Worm (Caenorhabditis elegans) whole organism, late embryonic: ENCODE measurements around the gene F16G10.13.

Experiments
- ama-1 ChIP-seq: fragments of 150-350 bp; optimal IDR thresholded peaks from 2 replicates; lab custom pipeline; 2014
- ceh-14 ChIP-seq: sonication (generic microtip); optimal IDR thresholded peaks from 2 replicates; lab custom pipeline; 2016; ENCODE audit warnings: missing genotype, missing genetic modification characterization, missing compliant biosample characterization
- ceh-48 ChIP-seq: sonication (generic microtip); optimal IDR thresholded peaks from 2 replicates; lab custom pipeline; 2016; ENCODE audit warnings: missing genetic modification characterization, inconsistent platforms, missing compliant biosample characterization
- ets-4 ChIP-seq: sonication (generic microtip); optimal IDR thresholded peaks from 2 replicates; lab custom pipeline; 2016; ENCODE audit warnings: missing genetic modification characterization, missing compliant biosample characterization
- hlh-15 ChIP-seq: sonication (generic microtip); optimal IDR thresholded peaks from 2 replicates; lab custom pipeline; 2016; ENCODE audit warnings: missing genetic modification characterization, missing compliant biosample characterization
- hlh-30 ChIP-seq: sonication (generic microtip); optimal IDR thresholded peaks from 2 replicates; lab custom pipeline; 2017; ENCODE audit warnings: antibody characterized with exemption, missing genetic modification characterization, missing compliant biosample characterization; ENCODE audit not compliant: insufficient read depth
- nhr-11 ChIP-seq: fragments of 150-350 bp; optimal IDR thresholded peaks from 2 replicates; lab custom pipeline; 2014; ENCODE audit warnings: missing biosample characterization, missing genetic modification characterization
- pag-3 ChIP-seq: sonication (generic microtip); optimal IDR thresholded peaks from 2 replicates; lab custom pipeline; 2016; ENCODE audit warnings: missing compliant biosample characterization, missing genetic modification characterization, borderline replicate concordance
- unc-86 ChIP-seq: sonication (generic microtip); optimal IDR thresholded peaks from 2 replicates; lab custom pipeline; 2016; ENCODE audit warnings: missing genetic modification characterization, missing compliant biosample characterization
- zip-5 ChIP-seq: sonication (generic microtip); optimal IDR thresholded peaks from 2 replicates; lab custom pipeline; 2016; ENCODE audit warnings: missing genetic modification characterization, missing compliant biosample characterization

ce11 chrII:2372090-2372489, 23.7 kb downstream of the F16G10.13 start, which contains the start of gene F16G10.3:
- no peak for TF ChIP-seq nhr-11 (tag; lab: Kevin White, UChicago)
- no peak for TF ChIP-seq ceh-14 (tag; lab: Kevin White, UChicago)
- no peak for TF ChIP-seq unc-86 (tag; lab: Kevin White, UChicago)
- no peak for TF ChIP-seq ama-1 (lab: Kevin White, UChicago)
- no peak for TF ChIP-seq zip-5 (tag; lab: Kevin White, UChicago)
- no peak for TF ChIP-seq ets-4 (tag; lab: Kevin White, UChicago)
- no peak for TF ChIP-seq hlh-15
- TF ChIP-seq hlh-30 (tag; lab: Kevin White, UChicago), result no peak
- no peak for TF ChIP-seq ceh-48
- TF ChIP-seq pag-3 (tag; lab: Kevin White, UChicago), result no peak
